Worm (Caenorhabditis elegans) whole organism, L3 larva: ENCODE data around the gene Y38F2AL.12.

Experiments used
- R02D3.7 ChIP-seq: fragments of 150-350 bp; optimal IDR thresholded peaks from 2 replicates; lab custom pipeline; 2014; ENCODE audit warnings: missing biosample characterization, missing genetic modification characterization
- ama-1 ChIP-seq: fragments of 150-350 bp; optimal IDR thresholded peaks from 2 replicates; lab custom pipeline; 2018
- ceh-28 ChIP-seq: fragments of 150-350 bp; optimal IDR thresholded peaks from 2 replicates; lab custom pipeline; 2014; ENCODE audit warnings: missing biosample characterization, missing genetic modification reagents, missing genetic modification characterization
- ceh-82 ChIP-seq: fragments of 150-350 bp; optimal IDR thresholded peaks from 2 replicates; lab custom pipeline; 2014; ENCODE audit warnings: missing biosample characterization, missing genetic modification characterization
- ceh-9 ChIP-seq: sonication (generic microtip); optimal IDR thresholded peaks from 2 replicates; lab custom pipeline; 2018; ENCODE audit warnings: missing biosample characterization, missing genetic modification characterization
- egl-5 ChIP-seq: fragments of 150-350 bp; optimal IDR thresholded peaks from 2 replicates; lab custom pipeline; 2017; ENCODE audit warnings: missing biosample characterization, missing genetic modification reagents, missing genetic modification characterization, inconsistent platforms
- elt-2 ChIP-seq: sonication (generic microtip); optimal IDR thresholded peaks from 2 replicates; lab custom pipeline; 2016; ENCODE audit warnings: missing genetic modification reagents, mild to moderate bottlenecking, missing genetic modification characterization, missing compliant biosample characterization
- eor-1 ChIP-seq, 2 experiments: fragments of 150-350 bp; optimal IDR thresholded peaks; 2 replicates each; lab custom pipeline; 2014 to 2018; ENCODE audit warnings: missing biosample characterization in 2 of 2, missing genetic modification characterization in 2 of 2
- fos-1 ChIP-seq: fragments of 150-350 bp; optimal IDR thresholded peaks from 2 replicates; lab custom pipeline; 2014; ENCODE audit warnings: missing biosample characterization, missing genetic modification characterization
- hmg-11 ChIP-seq: sonication (generic microtip); optimal IDR thresholded peaks from 2 replicates; lab custom pipeline; 2016; ENCODE audit warnings: missing genetic modification characterization, missing compliant biosample characterization
- jun-1 ChIP-seq: fragments of 150-350 bp; optimal IDR thresholded peaks from 2 replicates; lab custom pipeline; 2014; ENCODE audit warnings: missing biosample characterization, missing genetic modification reagents, missing genetic modification characterization
- lin-15B ChIP-seq: fragments of 150-350 bp; optimal IDR thresholded peaks from 2 replicates; lab custom pipeline; 2014; ENCODE audit warnings: missing biosample characterization, missing genetic modification characterization
- lsy-12 ChIP-seq: sonication (generic microtip); optimal IDR thresholded peaks from 2 replicates; lab custom pipeline; 2016; ENCODE audit warnings: mild to moderate bottlenecking, missing genetic modification characterization, missing compliant biosample characterization
- nfya-1 ChIP-seq: sonication (generic microtip); optimal IDR thresholded peaks from 2 replicates; lab custom pipeline; 2017; ENCODE audit warnings: missing genetic modification characterization, mild to moderate bottlenecking, missing compliant biosample characterization, antibody characterized with exemption, moderate library complexity; ENCODE audit not compliant: insufficient read depth
- nhr-11 ChIP-seq: fragments of 150-350 bp; optimal IDR thresholded peaks from 2 replicates; lab custom pipeline; 2014; ENCODE audit warnings: missing biosample characterization, missing genetic modification characterization
- nhr-23 ChIP-seq: fragments of 150-350 bp; optimal IDR thresholded peaks from 2 replicates; lab custom pipeline; 2014; ENCODE audit warnings: missing biosample characterization, missing genetic modification reagents, missing genetic modification characterization
- nhr-237 ChIP-seq: fragments of 150-350 bp; optimal IDR thresholded peaks from 2 replicates; lab custom pipeline; 2014; ENCODE audit warnings: missing biosample characterization, missing genetic modification characterization
- nhr-25 ChIP-seq: sonication (generic microtip); optimal IDR thresholded peaks from 2 replicates; lab custom pipeline; 2017; ENCODE audit warnings: missing biosample characterization, missing genetic modification characterization
- pha-4 ChIP-seq: fragments of 150-350 bp; optimal IDR thresholded peaks from 2 replicates; lab custom pipeline; 2014; ENCODE audit warnings: missing biosample characterization, missing genetic modification reagents, missing genetic modification characterization
- pqm-1 ChIP-seq: fragments of 150-350 bp; optimal IDR thresholded peaks from 2 replicates; lab custom pipeline; 2017; ENCODE audit warnings: missing biosample characterization, missing genetic modification characterization, inconsistent platforms
- skn-1 ChIP-seq: fragments of 150-350 bp; optimal IDR thresholded peaks from 2 replicates; lab custom pipeline; 2014; ENCODE audit warnings: missing biosample characterization, missing genetic modification characterization
- snpc-4 ChIP-seq: fragments of 150-350 bp; optimal IDR thresholded peaks from 2 replicates; lab custom pipeline; 2014; ENCODE audit warnings: missing biosample characterization, missing genetic modification characterization

Gene Y38F2AL.12

ce11 chrIV:2348862-2349321 lies 32.5 kb downstream of the Y38F2AL.12 start, which contains the start of the genes ppgn-1 and tftc-1:
Gene ppgn-1, minus strand, starts transcription at chrIV:2348912.
Gene tftc-1, plus strand, starts transcription at chrIV:2349271.
- TF ChIP-seq R02D3.7 (tag; lab: Kevin White, UChicago): peak; percentile 21
- no peak for TF ChIP-seq ceh-82
- TF ChIP-seq lin-15B (tag; lab: Kevin White, UChicago): peak; percentile 74
- peak in 1 of 2 experiments; percentile 41 for TF ChIP-seq eor-1 (tag; optimal IDR thresholded peaks at IDR 0.05; lab: Kevin White, UChicago)
- TF ChIP-seq egl-5 (tag; lab: Kevin White, UChicago): no peak
- peak; percentile 76 for TF ChIP-seq pha-4 (tag; lab: Kevin White, UChicago)
- TF ChIP-seq elt-2 (tag; lab: Kevin White, UChicago): no peak
- peak; percentile 39 for TF ChIP-seq nhr-23 (tag; lab: Kevin White, UChicago)
- peak; percentile 16 for TF ChIP-seq snpc-4 (tag; lab: Kevin White, UChicago)
- TF ChIP-seq skn-1 (tag; lab: Kevin White, UChicago): no peak
- no peak for TF ChIP-seq nhr-25 (tag; lab: Kevin White, UChicago)
- TF ChIP-seq lsy-12: no peak
- TF ChIP-seq jun-1 (tag; lab: Kevin White, UChicago): no peak
- no peak for TF ChIP-seq ceh-28 (tag; lab: Kevin White, UChicago)
- TF ChIP-seq pqm-1 (tag; lab: Kevin White, UChicago): no peak
- TF ChIP-seq nhr-237: no peak
- TF ChIP-seq fos-1: no peak
- TF ChIP-seq ceh-9 (tag; lab: Kevin White, UChicago): no peak
- no peak for TF ChIP-seq ama-1 (lab: Kevin White, UChicago)
- peak; percentile 53 for TF ChIP-seq nfya-1 (tag; lab: Kevin White, UChicago)
- TF ChIP-seq nhr-11 (tag; lab: Kevin White, UChicago): no peak
- TF ChIP-seq hmg-11 (tag; lab: Kevin White, UChicago): peak; percentile 36
- TF ChIP-seq, all 47 proteins: peak for 8
